Fruit fly (Drosophila melanogaster) whole organism, prepupa: ENCODE results near the gene CG16985.

Source experiments
- CG10631 ChIP-seq: fragments of 200-800 bp; sonication (Bioruptor generic); optimal IDR thresholded peaks from 2 replicates; lab custom pipeline; 2016; ENCODE audit warnings: missing biosample characterization, missing genetic modification characterization
- CG11762 ChIP-seq: fragments of 200-800 bp; sonication (Bioruptor generic); optimal IDR thresholded peaks from 3 replicates; lab custom pipeline; 2016; ENCODE audit warnings: missing biosample characterization, missing genetic modification characterization; ENCODE audit not compliant: insufficient read depth
- CG11902 ChIP-seq: fragments of 200-800 bp; sonication (Bioruptor generic); optimal IDR thresholded peaks from 3 replicates; lab custom pipeline; 2016; ENCODE audit warnings: missing biosample characterization, missing genetic modification characterization
- CG15336 ChIP-seq: fragments of 200-800 bp; sonication (Bioruptor generic); IDR thresholded peaks from 2 replicates; pipeline ENCODE4 v1.3.6; 2022; ENCODE audit warnings: missing biosample characterization, missing genetic modification characterization
- CG16779 ChIP-seq: fragments of 200-800 bp; sonication (Bioruptor generic); optimal IDR thresholded peaks from 3 replicates; lab custom pipeline; 2017; ENCODE audit warnings: missing biosample characterization, mild to moderate bottlenecking, missing genetic modification characterization
- CG3032 ChIP-seq: fragments of 200-800 bp; optimal IDR thresholded peaks from 2 replicates; lab custom pipeline; 2019; ENCODE audit warnings: missing biosample characterization, mild to moderate bottlenecking, missing genetic modification characterization, moderate library complexity
- CG31627 ChIP-seq: fragments of 200-800 bp; sonication (Bioruptor generic); optimal IDR thresholded peaks from 3 replicates; lab custom pipeline; 2016; ENCODE audit warnings: missing biosample characterization, missing genetic modification characterization
- CG32006 ChIP-seq: fragments of 200-800 bp; sonication (Bioruptor generic); optimal IDR thresholded peaks from 3 replicates; lab custom pipeline; 2017; ENCODE audit warnings: missing biosample characterization, mild to moderate bottlenecking, missing genetic modification characterization
- CG34406 ChIP-seq: fragments of 200-800 bp; sonication (Bioruptor generic); optimal IDR thresholded peaks from 3 replicates; lab custom pipeline; 2016; ENCODE audit warnings: missing biosample characterization, missing genetic modification characterization
- CG3919 ChIP-seq: fragments of 200-800 bp; sonication (Bioruptor generic); optimal IDR thresholded peaks from 3 replicates; lab custom pipeline; 2016; ENCODE audit warnings: missing biosample characterization, missing genetic modification characterization
- CG6163 ChIP-seq: fragments of 200-800 bp; sonication (Bioruptor generic); IDR thresholded peaks from 3 replicates; pipeline ENCODE4 v1.3.6; 2022; ENCODE audit warnings: missing biosample characterization, missing genetic modification characterization
- CG6276 ChIP-seq: fragments of 200-800 bp; sonication (Bioruptor generic); optimal IDR thresholded peaks from 2 replicates; lab custom pipeline; 2017; ENCODE audit warnings: missing biosample characterization, mild to moderate bottlenecking, missing genetic modification characterization
- CG6792 ChIP-seq: fragments of 200-800 bp; sonication (Bioruptor generic); optimal IDR thresholded peaks from 3 replicates; lab custom pipeline; 2016; ENCODE audit warnings: missing biosample characterization, missing genetic modification characterization
- CG6854 ChIP-seq: fragments of 200-800 bp; sonication (Bioruptor generic); optimal IDR thresholded peaks from 2 replicates; lab custom pipeline; 2017; ENCODE audit warnings: missing biosample characterization, mild to moderate bottlenecking, missing genetic modification characterization
- CG7368 ChIP-seq: fragments of 200-800 bp; sonication (Bioruptor generic); optimal IDR thresholded peaks from 3 replicates; lab custom pipeline; 2016; ENCODE audit warnings: missing biosample characterization, missing genetic modification characterization
- CG8319 ChIP-seq: fragments of 200-800 bp; sonication (Bioruptor generic); optimal IDR thresholded peaks from 3 replicates; lab custom pipeline; 2016; ENCODE audit warnings: missing biosample characterization, missing genetic modification characterization
- CG8632 ChIP-seq: fragments of 200-800 bp; sonication (Bioruptor generic); optimal IDR thresholded peaks from 3 replicates; lab custom pipeline; 2016; ENCODE audit warnings: missing biosample characterization, missing genetic modification characterization
- Eip93F ChIP-seq: fragments of 200-800 bp; sonication (Bioruptor generic); optimal IDR thresholded peaks from 2 replicates; lab custom pipeline; 2016; ENCODE audit warnings: missing biosample characterization, mild to moderate bottlenecking, missing genetic modification characterization
- Ets96B ChIP-seq: fragments of 200-800 bp; optimal IDR thresholded peaks from 2 replicates; lab custom pipeline; 2019; ENCODE audit warnings: missing biosample characterization, mild to moderate bottlenecking, missing genetic modification characterization, moderate library complexity
- Gug ChIP-seq: fragments of 200-800 bp; sonication (Bioruptor generic); IDR thresholded peaks from 2 replicates; pipeline ENCODE4 v1.3.6; 2022; ENCODE audit warnings: missing biosample characterization, missing genetic modification characterization
- Hr38 ChIP-seq: sonication (Bioruptor generic); optimal IDR thresholded peaks from 2 replicates; lab custom pipeline; 2016; ENCODE audit warnings: missing biosample characterization, missing genetic modification characterization
- Hr39 ChIP-seq: fragments of 200-800 bp; sonication (Bioruptor generic); optimal IDR thresholded peaks from 2 replicates; lab custom pipeline; 2016; ENCODE audit warnings: missing biosample characterization, missing genetic modification characterization
- Lpt ChIP-seq: fragments of 200-800 bp; sonication (Bioruptor generic); optimal IDR thresholded peaks from 3 replicates; lab custom pipeline; 2016; ENCODE audit warnings: missing biosample characterization, missing genetic modification characterization
- Met ChIP-seq: fragments of 200-800 bp; sonication (Bioruptor generic); optimal IDR thresholded peaks from 3 replicates; lab custom pipeline; 2016; ENCODE audit warnings: missing biosample characterization, missing genetic modification characterization
- OdsH ChIP-seq: fragments of 200-800 bp; sonication (Bioruptor generic); optimal IDR thresholded peaks from 3 replicates; lab custom pipeline; 2016; ENCODE audit warnings: missing biosample characterization, missing genetic modification characterization
- Smox ChIP-seq: fragments of 200-800 bp; sonication (Bioruptor generic); optimal IDR thresholded peaks from 3 replicates; lab custom pipeline; 2016; ENCODE audit warnings: missing biosample characterization, missing genetic modification characterization
- Sox102F ChIP-seq: fragments of 200-800 bp; sonication (Bioruptor generic); optimal IDR thresholded peaks from 2 replicates; lab custom pipeline; 2016; ENCODE audit warnings: missing biosample characterization, mild to moderate bottlenecking, missing genetic modification characterization
- Sox14 ChIP-seq: fragments of 200-800 bp; sonication (Bioruptor generic); optimal IDR thresholded peaks from 3 replicates; lab custom pipeline; 2016; ENCODE audit warnings: missing biosample characterization, missing genetic modification characterization
- Sox15 ChIP-seq: fragments of 200-800 bp; sonication (Bioruptor generic); optimal IDR thresholded peaks from 3 replicates; lab custom pipeline; 2016; ENCODE audit warnings: missing biosample characterization, missing genetic modification characterization
- achi ChIP-seq: fragments of 200-800 bp; sonication (Bioruptor generic); optimal IDR thresholded peaks from 3 replicates; lab custom pipeline; 2016; ENCODE audit warnings: missing biosample characterization, missing genetic modification characterization
- acj6 ChIP-seq: fragments of 200-800 bp; sonication (Bioruptor generic); optimal IDR thresholded peaks from 3 replicates; lab custom pipeline; 2016; ENCODE audit warnings: missing biosample characterization, missing genetic modification characterization
- cyc ChIP-seq: fragments of 200-800 bp; sonication (Bioruptor generic); optimal IDR thresholded peaks from 3 replicates; lab custom pipeline; 2016; ENCODE audit warnings: missing biosample characterization, missing genetic modification characterization
- dsx ChIP-seq: fragments of 200-800 bp; optimal IDR thresholded peaks from 3 replicates; lab custom pipeline; 2019; ENCODE audit warnings: missing biosample characterization, mild to moderate bottlenecking, missing genetic modification characterization, moderate library complexity; ENCODE audit not compliant: poor library complexity, severe bottlenecking
- eg ChIP-seq: fragments of 200-800 bp; sonication (Bioruptor generic); IDR thresholded peaks from 3 replicates; pipeline ENCODE4 v1.3.6; 2022; ENCODE audit warnings: missing biosample characterization, missing genetic modification characterization
- fd59A ChIP-seq: fragments of 200-800 bp; sonication (Bioruptor generic); optimal IDR thresholded peaks from 2 replicates; lab custom pipeline; 2017; ENCODE audit warnings: missing biosample characterization, mild to moderate bottlenecking, missing genetic modification characterization, missing genetic modification reagents
- fd85E ChIP-seq: fragments of 200-800 bp; sonication (Bioruptor generic); optimal IDR thresholded peaks from 3 replicates; lab custom pipeline; 2016; ENCODE audit warnings: missing biosample characterization, missing genetic modification characterization
- fkh ChIP-seq: fragments of 200-800 bp; sonication (Bioruptor generic); optimal IDR thresholded peaks from 3 replicates; lab custom pipeline; 2017; ENCODE audit warnings: missing biosample characterization, mild to moderate bottlenecking, missing genetic modification characterization, moderate library complexity
- salr ChIP-seq, 2 experiments: fragments of 200-800 bp; sonication (Bioruptor generic); optimal IDR thresholded peaks; 3 replicates each; lab custom pipeline; 2016 to 2018; ENCODE audit warnings: missing biosample characterization in 2 of 2, missing genetic modification characterization in 2 of 2, mild to moderate bottlenecking in 1 of 2
- spab ChIP-seq: fragments of 200-800 bp; sonication (Bioruptor generic); optimal IDR thresholded peaks from 2 replicates; lab custom pipeline; 2017; ENCODE audit warnings: missing biosample characterization, mild to moderate bottlenecking, missing genetic modification characterization, missing genetic modification reagents
- ss ChIP-seq, 2 experiments: fragments of 200-800 bp; sonication (Bioruptor generic); optimal IDR thresholded peaks; 2 replicates in 1 of 2; 3 replicates in 1 of 2; lab custom pipeline; 2017 to 2018; ENCODE audit warnings: mild to moderate bottlenecking in 2 of 2, missing biosample characterization in 2 of 2, missing genetic modification characterization in 2 of 2, moderate library complexity in 1 of 2
- svp ChIP-seq: fragments of 200-800 bp; sonication (Bioruptor generic); peaks from one replicate; lab custom pipeline; 2016; ENCODE audit warnings: missing biosample characterization, missing genetic modification characterization
- topi ChIP-seq: fragments of 200-800 bp; sonication (Bioruptor generic); optimal IDR thresholded peaks from 3 replicates; lab custom pipeline; 2016; ENCODE audit warnings: missing biosample characterization, missing genetic modification characterization
- vri ChIP-seq: fragments of 200-800 bp; sonication (Bioruptor generic); optimal IDR thresholded peaks from 3 replicates; lab custom pipeline; 2016; ENCODE audit warnings: missing biosample characterization, mild to moderate bottlenecking, missing genetic modification characterization

Gene CG16985

dm6 chr3L:2571975-2572374, 27.1 kb upstream of the CG16985 start (continued):
- TF ChIP-seq fd59A (GFP tag; lab: Kevin White, UChicago), result no peak
- TF ChIP-seq CG32006 (GFP tag; lab: Kevin White, UChicago), result peak; percentile 63
- peak; percentile 53 for TF ChIP-seq OdsH (GFP tag; lab: Kevin White, UChicago)
- no peak for TF ChIP-seq Met (GFP tag; lab: Kevin White, UChicago)
- peak; percentile 24 for TF ChIP-seq CG11762 (GFP tag; lab: Kevin White, UChicago)
- peak; percentile 89 for TF ChIP-seq eg (GFP tag; lab: Robert Waterston, UW)
- TF ChIP-seq CG10631 (GFP tag; lab: Kevin White, UChicago), result peak; percentile 15
- TF ChIP-seq CG6276 (GFP tag; lab: Kevin White, UChicago), result peak; percentile 80
- TF ChIP-seq topi (GFP tag; lab: Kevin White, UChicago), result peak; percentile 38

DNA sequence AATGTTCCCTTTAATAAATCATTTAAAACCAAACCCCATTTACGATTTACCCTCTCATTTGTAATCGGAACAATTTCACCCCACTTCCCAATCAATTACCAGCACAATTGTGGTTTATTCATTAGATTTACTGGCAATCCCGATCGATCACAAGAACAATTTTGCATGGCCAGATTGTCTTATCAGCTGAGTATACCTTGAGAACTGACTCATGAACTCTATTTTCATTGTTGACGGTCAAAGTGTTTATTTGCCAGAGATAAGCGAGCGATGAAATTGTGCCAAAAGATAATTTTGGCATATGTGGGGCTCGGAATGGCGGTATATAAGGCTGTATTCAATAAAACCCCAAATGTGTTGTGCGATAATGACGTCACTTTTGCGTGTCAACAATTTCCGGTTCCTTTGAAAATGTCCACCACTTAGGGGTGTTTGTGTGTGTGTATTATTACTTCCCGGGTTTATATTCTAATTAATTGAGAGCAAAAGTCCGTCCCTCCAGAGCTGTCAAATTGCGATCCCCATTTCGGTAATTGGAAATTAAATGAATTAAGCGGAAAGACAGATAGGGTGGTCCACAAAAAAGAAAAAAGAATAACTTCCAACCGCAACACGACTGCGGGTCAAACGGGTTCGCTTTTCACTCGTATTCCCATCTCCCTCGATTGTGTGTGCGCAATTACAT, 26.0 kb upstream of the CG16985 start:
- TF ChIP-seq Ets96B (tag; lab: Kevin White, UChicago) (no peak), vri (GFP tag; lab: Kevin White, UChicago) (peak; percentile 75), CG7368 (GFP tag; lab: Kevin White, UChicago) (no peak), CG6854 (GFP tag; lab: Kevin White, UChicago) (peak; percentile 27), fkh (GFP tag; lab: Kevin White, UChicago) (peak; percentile 39), ss (GFP tag; optimal IDR thresholded peaks at IDR 0.05; lab: Kevin White, UChicago) (peak in 1 of 2 experiments; percentile 32), svp (GFP tag; lab: Kevin White, UChicago) (peak; percentile 95), CG6792 (GFP tag; lab: Kevin White, UChicago) (no peak), Met (GFP tag; lab: Kevin White, UChicago) (no peak), Eip93F (GFP tag; lab: Kevin White, UChicago) (peak; percentile 86)

- TF ChIP-seq CG31627 (GFP tag; lab: Kevin White, UChicago), result no peak
- no peak for TF ChIP-seq CG3032
- TF ChIP-seq Smox (GFP tag; lab: Kevin White, UChicago), result no peak
- no peak for TF ChIP-seq CG6276 (GFP tag; lab: Kevin White, UChicago)
- TF ChIP-seq Sox14 (GFP tag; lab: Kevin White, UChicago), result no peak
- TF ChIP-seq CG34406, result no peak
- no peak for TF ChIP-seq dsx (GFP tag; lab: Kevin White, UChicago)
- TF ChIP-seq Hr39 (GFP tag; lab: Kevin White, UChicago), result no peak
These were observed 24.4 kb upstream of the CG16985 start for dm6 chr3L:2574716-2575115.

DNA sequence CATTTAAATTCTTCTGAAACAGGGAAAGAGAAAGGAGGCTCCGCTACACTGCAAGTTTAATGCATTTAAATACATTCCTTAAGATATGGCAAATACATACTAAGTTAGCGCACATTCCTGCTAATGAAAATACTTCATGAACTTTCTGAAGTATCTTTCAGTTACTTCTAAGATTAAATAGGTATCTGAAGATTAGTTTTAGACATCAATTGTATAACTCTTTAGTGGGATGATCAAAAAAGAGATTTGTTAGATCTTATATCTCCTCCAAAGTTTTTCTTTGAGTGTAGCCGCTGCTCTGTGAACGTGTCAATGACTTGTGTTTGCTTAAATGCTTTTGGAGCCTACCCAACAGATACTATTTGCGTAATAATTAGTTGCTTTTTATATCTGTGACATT, 23.9 kb upstream of the CG16985 start:
- TF ChIP-seq CG3919 (peak; percentile 56), CG11902 (GFP tag; lab: Kevin White, UChicago) (no peak), Gug (no peak), fd85E (GFP tag; lab: Kevin White, UChicago) (no peak), Sox14 (GFP tag; lab: Kevin White, UChicago) (no peak), vri (GFP tag; lab: Kevin White, UChicago) (no peak), Hr38 (GFP tag; lab: Kevin White, UChicago) (no peak), spab (GFP tag; lab: Kevin White, UChicago) (peak; percentile 1), fd59A (GFP tag; lab: Kevin White, UChicago) (peak; percentile 21), CG34406 (peak; percentile 10), CG6792 (GFP tag; lab: Kevin White, UChicago) (peak; percentile 33), ss (GFP tag; optimal IDR thresholded peaks at IDR 0.05; lab: Kevin White, UChicago) (no peak), achi (peak; percentile 36), CG15336 (GFP tag; lab: Robert Waterston, UW) (peak; percentile 72), CG8319 (GFP tag; lab: Kevin White, UChicago) (no peak), CG31627 (GFP tag; lab: Kevin White, UChicago) (no peak), Sox15 (no peak), Lpt (GFP tag; lab: Kevin White, UChicago) (peak; percentile 18), CG8632 (GFP tag; lab: Kevin White, UChicago) (no peak), CG6163 (GFP tag; lab: Robert Waterston, UW) (peak; percentile 51; the same call in 2 of the 3 replicates), CG16779 (tag; lab: Kevin White, UChicago) (no peak), Smox (GFP tag; lab: Kevin White, UChicago) (no peak), CG11762 (GFP tag; lab: Kevin White, UChicago) (peak; percentile 43), Sox102F (GFP tag; lab: Kevin White, UChicago) (no peak), acj6 (GFP tag; lab: Kevin White, UChicago) (peak; percentile 18), CG10631 (GFP tag; lab: Kevin White, UChicago) (peak; percentile 41), CG6276 (GFP tag; lab: Kevin White, UChicago) (peak; percentile 35), salr (GFP tag; optimal IDR thresholded peaks at IDR 0.05; lab: Kevin White, UChicago) (peak in 1 of 2 experiments; percentile 5), cyc (GFP tag; lab: Kevin White, UChicago) (peak; percentile 27)
